Fruit fly (Drosophila melanogaster): Measurements from ENCODE around the gene ImpL2.

DNA sequence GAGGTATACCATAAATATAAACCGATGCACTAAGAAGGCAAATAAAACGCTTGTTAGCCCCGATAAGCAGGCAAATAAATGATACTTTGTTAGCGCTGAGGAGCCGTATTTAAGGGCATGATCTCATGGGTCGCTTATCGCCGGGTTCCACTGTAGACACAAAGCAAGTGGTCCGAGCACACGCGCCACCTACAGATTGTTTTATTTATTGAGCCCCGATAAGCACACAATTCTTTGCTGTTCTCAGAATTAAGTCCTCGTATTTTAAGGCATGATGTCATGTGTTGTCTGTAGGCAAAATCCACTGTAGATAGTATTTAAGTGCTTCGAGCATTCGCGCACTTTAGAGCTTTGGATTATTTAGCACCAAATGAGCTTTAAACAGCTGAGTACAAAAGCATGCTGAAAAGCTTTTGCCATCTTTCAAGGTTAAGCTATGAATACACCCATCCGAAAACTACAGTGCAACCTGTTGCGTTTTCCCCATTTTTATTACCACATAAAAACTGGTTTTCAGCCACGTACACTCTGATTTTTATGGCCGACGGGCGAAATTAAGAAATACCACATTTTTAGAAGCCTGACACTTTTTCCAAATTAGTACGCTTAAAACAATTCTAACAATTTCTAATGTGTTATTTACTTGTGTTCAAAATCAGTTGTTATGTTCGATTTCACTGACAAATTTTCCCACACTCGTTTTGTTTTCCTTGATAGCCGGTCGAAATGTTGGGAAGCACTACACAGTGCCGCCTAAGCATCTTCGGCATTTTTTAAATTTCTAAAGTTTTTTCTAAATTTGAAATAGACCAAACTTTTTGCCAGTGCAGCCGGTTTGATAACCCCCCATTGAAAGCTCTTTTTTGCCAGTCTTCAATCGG lies 3.7 kb upstream of the ImpL2 start, which contains the start of gene Sqor:
- no peak for TF ChIP-seq Pif1B (GFP tag; optimal IDR thresholded peaks at IDR 0.05)
- TF ChIP-seq CG8301 (tag; optimal IDR thresholded peaks at IDR 0.05) = peak; percentile 98
- TF ChIP-seq Pif1A (GFP tag; optimal IDR thresholded peaks at IDR 0.05) = no peak
- TF ChIP-seq CG4496 (GFP tag; IDR thresholded peaks at IDR 0.05) = peak; percentile 96
- peak; percentile 95 for TF ChIP-seq CG8159 (tag; optimal IDR thresholded peaks at IDR 0.05)
- peak; percentile 97 for TF ChIP-seq EcR (GFP tag; optimal IDR thresholded peaks at IDR 0.05)
- TF ChIP-seq CG9948 (tag; optimal IDR thresholded peaks at IDR 0.05) = peak; percentile 94

All from whole organism, pupa.